Fruit fly (Drosophila melanogaster) whole organism, wandering third instar larva: Measurements from ENCODE around the gene Arf4.

Experiments
- Abd-B ChIP-seq: fragments of >200 bp; optimal IDR thresholded peaks from 2 replicates; lab custom pipeline; 2017; ENCODE audit warnings: missing biosample characterization, missing genetic modification characterization
- CG32264 ChIP-seq: fragments of 200-800 bp; sonication (Bioruptor generic); optimal IDR thresholded peaks from 2 replicates; lab custom pipeline; 2016; ENCODE audit warnings: missing biosample characterization, missing genetic modification characterization
- CG9705 ChIP-seq: fragments of 200-800 bp; sonication (Bioruptor generic); optimal IDR thresholded peaks from 2 replicates; lab custom pipeline; 2018; ENCODE audit warnings: missing biosample characterization, mild to moderate bottlenecking, missing genetic modification characterization
- CrebA ChIP-seq: fragments of 200-800 bp; sonication (Bioruptor generic); optimal IDR thresholded peaks from 2 replicates; lab custom pipeline; 2016; ENCODE audit warnings: missing biosample characterization, mild to moderate bottlenecking, missing genetic modification characterization, borderline replicate concordance
- Dfd ChIP-seq: fragments of >200 bp; optimal IDR thresholded peaks from 2 replicates; lab custom pipeline; 2017; ENCODE audit warnings: missing biosample characterization, missing genetic modification characterization
- Dif ChIP-seq: fragments of 200-275, 200-300 bp; sonication (Bioruptor generic); optimal IDR thresholded peaks from 2 replicates; lab custom pipeline; 2018; ENCODE audit warnings: missing biosample characterization, missing genetic modification characterization; ENCODE audit not compliant: partially characterized antibody
- Hnf4 ChIP-seq: fragments of 200-800 bp; sonication (Bioruptor generic); optimal IDR thresholded peaks from 2 replicates; lab custom pipeline; 2016; ENCODE audit warnings: missing biosample characterization, mild to moderate bottlenecking, missing genetic modification characterization
- Hr78 ChIP-seq: fragments of >200 bp; optimal IDR thresholded peaks from 2 replicates; lab custom pipeline; 2017; ENCODE audit warnings: missing biosample characterization, missing genetic modification characterization
- Hr83 ChIP-seq: fragments of 200-300 bp; sonication (Bioruptor generic); optimal IDR thresholded peaks from 2 replicates; lab custom pipeline; 2016; ENCODE audit warnings: missing biosample characterization, mild to moderate bottlenecking, missing genetic modification characterization, moderate library complexity; ENCODE audit not compliant: poor library complexity, severe bottlenecking
- Jra ChIP-seq: sonication (Bioruptor generic); optimal IDR thresholded peaks from 2 replicates; lab custom pipeline; 2016; ENCODE audit warnings: missing biosample characterization, missing genetic modification characterization
- Myc ChIP-seq: fragments of >200 bp; optimal IDR thresholded peaks from 2 replicates; lab custom pipeline; 2017
- N ChIP-seq: fragments of >200 bp; optimal IDR thresholded peaks from 2 replicates; lab custom pipeline; 2018; ENCODE audit warnings: missing biosample characterization, missing external identifiers, missing genetic modification characterization
- Vsx2 ChIP-seq: fragments of 200-300, 225-300 bp; sonication (Bioruptor generic); optimal IDR thresholded peaks from 2 replicates; lab custom pipeline; 2018; ENCODE audit warnings: missing biosample characterization, missing genetic modification characterization; ENCODE audit not compliant: partially characterized antibody
- br ChIP-seq: fragments of 200-800 bp; sonication (Bioruptor generic); optimal IDR thresholded peaks from 2 replicates; lab custom pipeline; 2016; ENCODE audit warnings: missing biosample characterization, missing genetic modification characterization
- brk ChIP-seq: fragments of 200-800 bp; sonication (Bioruptor generic); optimal IDR thresholded peaks from 2 replicates; lab custom pipeline; 2016; ENCODE audit warnings: missing biosample characterization, mild to moderate bottlenecking, missing genetic modification characterization
- dl ChIP-seq, 2 experiments: fragments of 175-275, 200-275 bp in 1 of 2; fragments of 200-275 bp in 1 of 2; sonication (Bioruptor generic); optimal IDR thresholded peaks; lab custom pipeline; 2018; ENCODE audit warnings: mild to moderate bottlenecking in 2 of 2, missing biosample characterization in 2 of 2, missing genetic modification characterization in 2 of 2, moderate library complexity in 2 of 2; ENCODE audit not compliant: partially characterized antibody in 2 of 2, insufficient read depth in 1 of 2
- dmrt93B ChIP-seq: fragments of 200-800 bp; sonication (Bioruptor generic); optimal IDR thresholded peaks from 2 replicates; lab custom pipeline; 2018; ENCODE audit warnings: missing biosample characterization, mild to moderate bottlenecking, missing genetic modification characterization
- dsf ChIP-seq: sonication (Bioruptor generic); optimal IDR thresholded peaks from 2 replicates; lab custom pipeline; 2016; ENCODE audit warnings: missing biosample characterization, missing genetic modification characterization, borderline replicate concordance
- ey ChIP-seq: fragments of 200-800 bp; sonication (Bioruptor generic); optimal IDR thresholded peaks from 2 replicates; lab custom pipeline; 2016; ENCODE audit warnings: missing biosample characterization, missing genetic modification characterization
- foxo ChIP-seq, 2 experiments: fragments of 200-800 bp; sonication (Bioruptor generic); optimal IDR thresholded peaks; 2 replicates in 1 of 2; 3 replicates in 1 of 2; lab custom pipeline; 2016 to 2017; ENCODE audit warnings: missing biosample characterization in 2 of 2, missing genetic modification characterization in 2 of 2
- fru ChIP-seq: fragments of 200-800 bp; sonication (Bioruptor generic); optimal IDR thresholded peaks from 3 replicates; lab custom pipeline; 2016; ENCODE audit warnings: missing biosample characterization, mild to moderate bottlenecking, missing genetic modification characterization
- h ChIP-seq: fragments of 200-800 bp; sonication (Bioruptor generic); optimal IDR thresholded peaks from 3 replicates; lab custom pipeline; 2016; ENCODE audit warnings: missing biosample characterization, mild to moderate bottlenecking, missing genetic modification characterization
- lola ChIP-seq: fragments of >200 bp; optimal IDR thresholded peaks from 2 replicates; lab custom pipeline; 2017; ENCODE audit warnings: missing biosample characterization, missing genetic modification characterization
- pan ChIP-seq: fragments of >200 bp; optimal IDR thresholded peaks from 2 replicates; lab custom pipeline; 2017
- psq ChIP-seq: fragments of 200-800 bp; sonication (Bioruptor generic); optimal IDR thresholded peaks from 3 replicates; lab custom pipeline; 2017; ENCODE audit warnings: missing biosample characterization, mild to moderate bottlenecking, missing genetic modification characterization, moderate library complexity
- rgr ChIP-seq: fragments of 200-800 bp; sonication (Bioruptor generic); optimal IDR thresholded peaks from 3 replicates; lab custom pipeline; 2016; ENCODE audit warnings: missing biosample characterization, mild to moderate bottlenecking, missing genetic modification characterization
- usp ChIP-seq: fragments of >200 bp; optimal IDR thresholded peaks from 2 replicates; lab custom pipeline; 2017; ENCODE audit warnings: missing biosample characterization, missing genetic modification characterization
- woc ChIP-seq: sonication (Bioruptor generic); optimal IDR thresholded peaks from 2 replicates; lab custom pipeline; 2016; ENCODE audit warnings: missing biosample characterization, mild to moderate bottlenecking, missing genetic modification characterization

The Arf4 gene

dm6 chr4:1123769-1124493, at the start of gene Arf4:
TSS of gene Arf4 (plus strand) at chr4:1124167.
- TF ChIP-seq Abd-B (GFP tag; lab: Kevin White, UChicago) (no peak), lola (GFP tag; lab: Kevin White, UChicago) (peak; percentile 43), usp (no peak), Hnf4 (GFP tag; lab: Kevin White, UChicago) (peak; percentile 15), fru (GFP tag; lab: Kevin White, UChicago) (no peak), foxo (GFP tag; optimal IDR thresholded peaks at IDR 0.05; lab: Kevin White, UChicago) (no peak), brk (GFP tag; lab: Kevin White, UChicago) (peak; percentile 32), N (peak; percentile 71), psq (GFP tag; lab: Kevin White, UChicago) (no peak), Dif (GFP tag; lab: Kevin White, UChicago) (no peak), Hr78 (no peak), rgr (GFP tag; lab: Kevin White, UChicago) (no peak), h (GFP tag; lab: Kevin White, UChicago) (no peak), woc (GFP tag; lab: Kevin White, UChicago) (peak; percentile 17), Jra (peak; percentile 24)

dm6 chr4:1084326-1085062, 39.5 kb upstream of the Arf4 start, which contains the start of gene Actbeta:
TSS of gene Actbeta (minus strand) at chr4:1084796.
- TF ChIP-seq brk (GFP tag; lab: Kevin White, UChicago) (peak; percentile 59), rgr (GFP tag; lab: Kevin White, UChicago) (no peak), CG9705 (no peak)

- no peak for TF ChIP-seq dmrt93B (GFP tag; lab: Kevin White, UChicago)
- TF ChIP-seq Myc (lab: Kevin White, UChicago) = no peak
- TF ChIP-seq Vsx2 (GFP tag; lab: Kevin White, UChicago) = no peak
- no peak for TF ChIP-seq usp
- TF ChIP-seq Dfd (GFP tag; lab: Kevin White, UChicago) = no peak
- no peak for TF ChIP-seq brk (GFP tag; lab: Kevin White, UChicago)
These were observed 35.5 kb upstream of the Arf4 start, which contains the start of gene sv for dm6 chr4:1088480-1088879. TSS of gene sv (plus strand) at chr4:1088798.

dm6 chr4:1090304-1090703, 33.7 kb upstream of the Arf4 start:
- no peak for TF ChIP-seq pan (lab: Kevin White, UChicago)
- TF ChIP-seq br (GFP tag; lab: Kevin White, UChicago) = no peak
- TF ChIP-seq Myc (lab: Kevin White, UChicago) = no peak
- no peak for TF ChIP-seq CG32264 (GFP tag; lab: Kevin White, UChicago)
- TF ChIP-seq rgr (GFP tag; lab: Kevin White, UChicago) = no peak
- TF ChIP-seq N = no peak
- TF ChIP-seq dmrt93B (GFP tag; lab: Kevin White, UChicago) = no peak
- no peak for TF ChIP-seq fru (GFP tag; lab: Kevin White, UChicago)
- TF ChIP-seq Dif (GFP tag; lab: Kevin White, UChicago) = no peak
- TF ChIP-seq Hnf4 (GFP tag; lab: Kevin White, UChicago) = no peak
- no peak for TF ChIP-seq CrebA (GFP tag; lab: Kevin White, UChicago)
- no peak for TF ChIP-seq CG9705
- TF ChIP-seq dl (GFP tag; optimal IDR thresholded peaks at IDR 0.05; lab: Kevin White, UChicago; ENCODE audit: insufficient read depth in 1 of 2, partially characterized antibody in 2 of 2) = no peak
- no peak for TF ChIP-seq Dfd (GFP tag; lab: Kevin White, UChicago)
- no peak for TF ChIP-seq Hr78
- TF ChIP-seq dsf (GFP tag; lab: Kevin White, UChicago) = no peak

dm6 chr4:1093446-1093845, 30.5 kb upstream of the Arf4 start:
- TF ChIP-seq pan (lab: Kevin White, UChicago) (no peak), Hr83 (GFP tag; lab: Kevin White, UChicago) (no peak), Abd-B (GFP tag; lab: Kevin White, UChicago) (no peak), ey (GFP tag; lab: Kevin White, UChicago) (no peak)
